Worm (Caenorhabditis elegans) whole organism, mixed stage, embryonic: ENCODE results near the gene exp-1.

ENCODE experiments used
- M03D4.4 ChIP-seq: sonication (generic microtip); optimal IDR thresholded peaks from 2 replicates; lab custom pipeline; 2017; ENCODE audit warnings: mild to moderate bottlenecking, missing genetic modification characterization, missing compliant biosample characterization
- bed-3 ChIP-seq: fragments of 200-800 bp; sonication (Bioruptor generic); optimal IDR thresholded peaks from 3 replicates; lab custom pipeline; 2018; ENCODE audit warnings: mild to moderate bottlenecking, missing genetic modification characterization, moderate library complexity, missing compliant biosample characterization
- blmp-1 ChIP-seq: fragments of 150-350 bp; optimal IDR thresholded peaks from 2 replicates; lab custom pipeline; 2014; ENCODE audit warnings: missing biosample characterization, missing genetic modification characterization
- ces-1 ChIP-seq: fragments of 150-350 bp; optimal IDR thresholded peaks from 2 replicates; lab custom pipeline; 2014; ENCODE audit warnings: missing biosample characterization, missing genetic modification reagents, missing genetic modification characterization
- cnd-1 ChIP-seq: fragments of 200-800 bp; sonication (Bioruptor generic); optimal IDR thresholded peaks from 2 replicates; lab custom pipeline; 2018; ENCODE audit warnings: mild to moderate bottlenecking, missing genetic modification characterization, missing compliant biosample characterization
- drap-1 ChIP-seq: fragments of 200-800 bp; sonication (Bioruptor generic); optimal IDR thresholded peaks from 3 replicates; lab custom pipeline; 2018; ENCODE audit warnings: mild to moderate bottlenecking, missing genetic modification characterization, missing compliant biosample characterization
- elt-1 ChIP-seq: sonication (generic microtip); optimal IDR thresholded peaks from 2 replicates; lab custom pipeline; 2017; ENCODE audit warnings: missing genetic modification characterization, mild to moderate bottlenecking, missing compliant biosample characterization, antibody characterized with exemption, moderate library complexity, borderline replicate concordance; ENCODE audit not compliant: insufficient read depth
- elt-3 ChIP-seq: fragments of 150-350 bp; optimal IDR thresholded peaks from 2 replicates; lab custom pipeline; 2014; ENCODE audit warnings: missing biosample characterization, missing genetic modification characterization
- flh-1 ChIP-seq: fragments of 200-800 bp; sonication (Bioruptor generic); optimal IDR thresholded peaks from 2 replicates; lab custom pipeline; 2018; ENCODE audit warnings: mild to moderate bottlenecking, missing genetic modification characterization, moderate library complexity, missing compliant biosample characterization
- ham-2 ChIP-seq: fragments of 200-800 bp; sonication (Bioruptor generic); optimal IDR thresholded peaks from 2 replicates; lab custom pipeline; 2018; ENCODE audit warnings: mild to moderate bottlenecking, missing genetic modification characterization, missing compliant biosample characterization
- hlh-1 ChIP-seq: fragments of 150-350 bp; optimal IDR thresholded peaks from 2 replicates; lab custom pipeline; 2014; ENCODE audit warnings: missing biosample characterization, missing genetic modification reagents, missing genetic modification characterization
- lin-13 ChIP-seq: fragments of 150-350 bp; optimal IDR thresholded peaks from 2 replicates; lab custom pipeline; 2014; ENCODE audit warnings: missing biosample characterization, missing genetic modification characterization
- lin-32 ChIP-seq: fragments of 200-800 bp; sonication (Bioruptor generic); optimal IDR thresholded peaks from 2 replicates; lab custom pipeline; 2018; ENCODE audit warnings: mild to moderate bottlenecking, missing genetic modification characterization, missing compliant biosample characterization
- lsy-2 ChIP-seq: fragments of 150-350 bp; optimal IDR thresholded peaks from 2 replicates; lab custom pipeline; 2014; ENCODE audit warnings: missing biosample characterization, missing genetic modification characterization
- mab-5 ChIP-seq: fragments of 150-350 bp; optimal IDR thresholded peaks from 2 replicates; lab custom pipeline; 2014; ENCODE audit warnings: missing biosample characterization, missing genetic modification characterization
- mep-1 ChIP-seq: fragments of 150-350 bp; optimal IDR thresholded peaks from 2 replicates; lab custom pipeline; 2017; ENCODE audit warnings: missing biosample characterization, missing genetic modification reagents, missing genetic modification characterization, inconsistent platforms
- mls-2 ChIP-seq: sonication (generic microtip); optimal IDR thresholded peaks from 2 replicates; lab custom pipeline; 2016; ENCODE audit warnings: mild to moderate bottlenecking, missing genetic modification characterization, moderate library complexity, missing compliant biosample characterization
- nhr-2 ChIP-seq: fragments of 150-350 bp; optimal IDR thresholded peaks from 2 replicates; lab custom pipeline; 2014; ENCODE audit warnings: missing biosample characterization, missing genetic modification characterization
- nhr-237 ChIP-seq: fragments of 150-350 bp; optimal IDR thresholded peaks from 2 replicates; lab custom pipeline; 2014; ENCODE audit warnings: missing biosample characterization, missing genetic modification characterization
- nhr-28 ChIP-seq: fragments of 150-350 bp; optimal IDR thresholded peaks from 2 replicates; lab custom pipeline; 2014; ENCODE audit warnings: missing biosample characterization, missing genetic modification characterization
- pha-4 ChIP-seq: fragments of 150-350 bp; optimal IDR thresholded peaks from 2 replicates; lab custom pipeline; 2018; ENCODE audit warnings: missing biosample characterization, missing genetic modification reagents, missing genetic modification characterization
- sem-2 ChIP-seq: fragments of 200-800 bp; sonication (Bioruptor generic); optimal IDR thresholded peaks from 2 replicates; lab custom pipeline; 2018; ENCODE audit warnings: mild to moderate bottlenecking, missing genetic modification characterization, missing compliant biosample characterization
- snpc-4 ChIP-seq: fragments of 150-350 bp; optimal IDR thresholded peaks from 2 replicates; lab custom pipeline; 2014; ENCODE audit warnings: missing biosample characterization, missing genetic modification characterization
- sptf-1 ChIP-seq: sonication (generic microtip); optimal IDR thresholded peaks from 2 replicates; lab custom pipeline; 2017; ENCODE audit warnings: mild to moderate bottlenecking, missing genetic modification characterization, moderate library complexity, missing compliant biosample characterization
- unc-120 ChIP-seq: sonication (generic microtip); optimal IDR thresholded peaks from 2 replicates; lab custom pipeline; 2017; ENCODE audit warnings: missing genetic modification characterization, missing compliant biosample characterization; ENCODE audit not compliant: poor library complexity, severe bottlenecking
- unc-39 ChIP-seq: fragments of 150-350 bp; optimal IDR thresholded peaks from 2 replicates; lab custom pipeline; 2014; ENCODE audit warnings: missing biosample characterization, missing genetic modification characterization
- unc-62 ChIP-seq: fragments of 150-350 bp; optimal IDR thresholded peaks from 2 replicates; lab custom pipeline; 2014; ENCODE audit warnings: missing biosample characterization, missing genetic modification reagents, missing genetic modification characterization
- zip-8 ChIP-seq: fragments of 150-350 bp; optimal IDR thresholded peaks from 2 replicates; lab custom pipeline; 2014; ENCODE audit warnings: missing biosample characterization, missing genetic modification characterization
- ztf-11 ChIP-seq: fragments of 150-350 bp; optimal IDR thresholded peaks from 2 replicates; lab custom pipeline; 2014; ENCODE audit warnings: missing biosample characterization, missing genetic modification characterization

exp-1 gene

DNA sequence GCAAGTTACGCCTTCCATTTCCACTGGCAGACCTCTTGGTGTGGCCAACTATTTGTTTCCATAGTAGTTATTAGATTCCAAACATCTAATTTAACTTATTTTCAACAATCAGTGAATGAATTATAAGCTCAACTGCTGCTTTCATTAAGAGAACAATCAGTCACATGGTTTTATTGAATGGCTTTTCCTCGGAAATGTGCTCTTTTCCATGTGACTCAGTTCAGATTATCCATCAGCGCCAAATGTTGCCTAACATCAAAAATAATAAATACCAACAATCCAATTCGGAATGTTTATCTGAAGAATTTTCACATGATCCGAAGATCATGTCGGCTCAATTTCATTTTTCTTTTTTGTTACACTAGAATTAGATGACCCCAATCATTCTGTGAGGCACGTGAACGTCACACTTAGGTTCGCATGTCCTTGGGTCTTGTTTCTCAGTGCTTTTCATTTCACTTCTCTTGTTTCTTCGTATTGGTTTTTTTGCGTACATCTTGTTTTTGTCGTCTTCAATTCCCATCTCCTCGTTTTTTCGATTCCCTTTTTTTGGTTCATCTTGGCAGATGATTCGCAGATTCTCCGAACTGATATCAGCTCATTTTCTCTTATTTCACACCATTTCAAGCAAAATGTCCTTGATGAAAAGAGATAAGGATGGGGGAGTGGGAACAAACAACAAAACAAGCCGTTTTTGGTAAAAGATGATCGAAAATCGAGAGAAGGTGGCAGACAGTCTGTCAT, 15.4 kb upstream of the exp-1 start:
- TF ChIP-seq M03D4.4 (tag; lab: Kevin White, UChicago) (no peak), elt-1 (tag; lab: Kevin White, UChicago) (peak; percentile 59)
- TF ChIP-seq, all 35 proteins: peak for 1

DNA sequence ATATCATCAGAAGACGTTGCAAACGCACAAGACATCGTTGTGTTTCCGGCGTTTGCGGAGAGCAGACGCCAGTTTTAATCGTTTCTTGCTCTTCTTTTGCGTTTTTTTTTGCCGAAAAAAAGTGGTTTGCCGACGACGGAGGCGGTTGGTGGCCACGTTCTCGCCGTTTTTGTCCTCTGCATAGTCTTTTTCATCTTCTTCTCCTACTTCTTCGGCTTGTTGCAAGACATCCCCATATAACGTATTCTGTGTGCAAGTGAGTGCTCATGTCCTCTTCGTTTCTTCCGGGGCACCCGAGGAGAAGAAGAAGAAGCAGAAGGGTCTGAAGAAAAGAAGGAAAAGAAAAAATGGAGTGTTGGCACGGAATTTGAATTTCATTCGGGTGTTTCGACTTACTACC, 14.1 kb upstream of the exp-1 start:
- no peak for TF ChIP-seq mep-1 (tag; lab: Kevin White, UChicago)
- TF ChIP-seq ztf-11: no peak
- no peak for TF ChIP-seq lin-32 (GFP tag; lab: Kevin White, UChicago)
- TF ChIP-seq nhr-28 (tag; lab: Kevin White, UChicago): no peak
- TF ChIP-seq sptf-1 (tag; lab: Kevin White, UChicago): no peak
- TF ChIP-seq ces-1 (GFP tag; lab: Kevin White, UChicago): no peak
- TF ChIP-seq pha-4 (tag; lab: Kevin White, UChicago): no peak
- TF ChIP-seq nhr-237 (tag; lab: Kevin White, UChicago): no peak
- TF ChIP-seq zip-8 (tag; lab: Kevin White, UChicago): no peak
- TF ChIP-seq M03D4.4 (tag; lab: Kevin White, UChicago): no peak
- no peak for TF ChIP-seq flh-1 (GFP tag; lab: Kevin White, UChicago)
- TF ChIP-seq hlh-1 (tag; lab: Kevin White, UChicago): no peak
- no peak for TF ChIP-seq elt-1 (tag; lab: Kevin White, UChicago)
- no peak for TF ChIP-seq mls-2 (tag; lab: Kevin White, UChicago)

DNA sequence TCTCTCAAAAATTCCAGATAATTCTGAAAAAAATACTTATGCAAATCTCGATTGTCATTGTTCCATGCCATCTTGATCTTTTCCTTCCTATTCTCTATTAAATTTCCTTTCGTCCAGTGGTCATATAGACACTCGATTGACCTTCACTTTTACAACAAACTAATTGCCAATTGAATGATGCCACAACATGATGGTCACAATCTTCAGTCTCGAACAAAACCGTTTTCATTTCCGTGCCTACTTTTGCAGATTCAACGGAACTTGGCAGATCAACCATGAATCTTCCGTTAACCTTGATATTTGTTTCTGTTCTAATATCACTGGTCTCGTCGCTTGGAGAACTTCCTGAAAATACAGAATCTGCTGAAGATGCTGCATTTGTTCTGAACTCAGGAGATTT, 12.5 kb upstream of the exp-1 start, which contains the start of gene F40H3.2:
Gene F40H3.2, plus strand, starts transcription at position 250 of the 400 bp plus-strand sequence.
- no peak for TF ChIP-seq drap-1 (GFP tag; lab: Kevin White, UChicago)
- TF ChIP-seq cnd-1: no peak
- no peak for TF ChIP-seq unc-39
- no peak for TF ChIP-seq mab-5 (tag; lab: Kevin White, UChicago)
- no peak for TF ChIP-seq flh-1 (GFP tag; lab: Kevin White, UChicago)
- TF ChIP-seq sptf-1 (tag; lab: Kevin White, UChicago): no peak

DNA sequence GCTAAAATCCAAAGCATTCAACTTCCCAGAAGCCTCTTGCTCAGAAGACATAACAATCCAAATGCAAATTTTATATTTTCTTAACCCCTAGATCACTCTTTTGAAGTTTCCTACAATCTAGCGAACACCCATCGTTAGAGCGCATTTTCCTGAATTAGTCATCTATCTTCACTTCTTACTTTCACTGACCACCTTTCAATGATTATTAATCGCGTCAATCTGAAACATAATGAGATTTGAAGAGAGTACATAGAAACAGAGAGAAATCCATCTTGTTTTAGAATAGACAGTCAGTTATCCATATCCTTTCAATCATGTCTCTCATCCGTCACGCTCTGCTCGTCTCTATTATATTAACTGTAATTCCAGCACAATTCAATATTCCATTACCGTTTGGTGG, 10.3 kb upstream of the exp-1 start, which contains the start of gene F40H3.3:
Gene F40H3.3, plus strand, starts transcription at position 280 of the 400 bp plus-strand sequence.
- TF ChIP-seq ces-1 (GFP tag; lab: Kevin White, UChicago) (no peak), blmp-1 (tag; lab: Kevin White, UChicago) (peak; percentile 72)

DNA sequence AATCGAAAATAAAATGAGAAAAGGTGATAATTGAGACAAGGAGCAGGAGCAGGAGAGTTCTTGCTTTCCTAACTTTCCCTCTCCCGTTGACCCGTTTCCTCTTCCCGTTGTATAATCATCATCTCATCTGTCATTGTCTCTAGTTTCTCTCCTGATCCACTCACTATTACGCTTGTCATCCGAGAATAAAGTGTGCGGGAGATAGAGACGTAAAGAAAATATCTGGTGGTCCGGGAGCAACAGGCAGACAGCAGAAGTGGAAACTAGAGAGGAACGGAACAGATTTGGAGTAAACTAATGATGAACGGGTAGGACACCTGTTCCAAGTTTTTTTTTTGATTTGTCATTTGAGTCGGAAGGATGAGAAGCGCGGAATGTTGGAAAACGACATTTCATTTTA, 9.3 kb upstream of the exp-1 start:
- TF ChIP-seq unc-39 (no peak), hlh-1 (tag; lab: Kevin White, UChicago) (peak; percentile 95), blmp-1 (tag; lab: Kevin White, UChicago) (no peak), lin-32 (GFP tag; lab: Kevin White, UChicago) (no peak), lsy-2 (no peak), M03D4.4 (tag; lab: Kevin White, UChicago) (no peak), unc-120 (tag; lab: Kevin White, UChicago) (peak; percentile 86), nhr-2 (no peak), unc-62 (peak; percentile 92), nhr-237 (tag; lab: Kevin White, UChicago) (no peak)
- TF ChIP-seq, all 35 proteins: peak for 3

DNA sequence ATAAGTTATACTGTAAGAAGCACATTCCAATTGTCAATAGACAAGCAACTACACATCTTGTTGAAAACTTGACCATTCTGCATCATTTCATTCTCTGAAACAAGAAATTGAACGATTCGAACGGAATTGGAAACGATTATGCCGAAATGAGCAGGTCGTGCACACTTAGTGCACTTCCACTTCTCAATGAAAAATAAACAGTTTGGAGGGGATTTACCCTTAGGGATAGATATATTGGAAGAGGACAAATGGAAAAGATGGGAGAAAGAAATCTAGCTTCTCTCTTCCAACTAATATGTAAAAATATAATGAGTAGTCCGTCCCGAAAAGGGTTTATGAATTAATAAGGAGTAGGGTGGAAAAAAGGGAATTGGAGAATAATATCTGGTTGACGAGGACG, 8.3 kb upstream of the exp-1 start, which contains the start of gene hst-3.1:
Gene hst-3.1, minus strand, starts transcription at position 101 of the 400 bp plus-strand sequence.
- no peak for TF ChIP-seq cnd-1
- TF ChIP-seq mls-2 (tag; lab: Kevin White, UChicago): no peak
- TF ChIP-seq unc-39: no peak
- TF ChIP-seq mab-5 (tag; lab: Kevin White, UChicago): no peak
- no peak for TF ChIP-seq zip-8 (tag; lab: Kevin White, UChicago)
- no peak for TF ChIP-seq ham-2 (GFP tag; lab: Kevin White, UChicago)
- TF ChIP-seq lin-13: no peak
- no peak for TF ChIP-seq elt-3
- no peak for TF ChIP-seq nhr-28 (tag; lab: Kevin White, UChicago)
- no peak for TF ChIP-seq bed-3 (GFP tag; lab: Kevin White, UChicago)
- no peak for TF ChIP-seq snpc-4
- no peak for TF ChIP-seq flh-1 (GFP tag; lab: Kevin White, UChicago)
- TF ChIP-seq sem-2 (GFP tag; lab: Kevin White, UChicago): no peak
- TF ChIP-seq lsy-2: no peak
- no peak for TF ChIP-seq drap-1 (GFP tag; lab: Kevin White, UChicago)
